Worm (Caenorhabditis elegans) whole organism, early embryonic: ENCODE data around the gene F55C12.4.

Source experiments
- aly-1 ChIP-seq: sonication (generic microtip); optimal IDR thresholded peaks from 2 replicates; lab custom pipeline; 2016; ENCODE audit warnings: missing genetic modification characterization, missing compliant biosample characterization
- ama-1 ChIP-seq: fragments of 150-350 bp; optimal IDR thresholded peaks from 2 replicates; lab custom pipeline; 2014
- flt-1 ChIP-seq: fragments of 200-800 bp; sonication (Bioruptor generic); IDR thresholded peaks from 2 replicates; pipeline ENCODE4 v1.3.6; 2022; ENCODE audit warnings: missing genetic modification characterization, missing compliant biosample characterization
- hmbx-1 ChIP-seq: sonication (generic microtip); optimal IDR thresholded peaks from 2 replicates; lab custom pipeline; 2016; ENCODE audit warnings: mild to moderate bottlenecking, missing genetic modification characterization, missing compliant biosample characterization
- hmg-4 ChIP-seq: fragments of 200-800 bp; sonication (Bioruptor generic); optimal IDR thresholded peaks from 2 replicates; lab custom pipeline; 2018; ENCODE audit warnings: mild to moderate bottlenecking, missing genetic modification characterization, missing compliant biosample characterization
- hnd-1 ChIP-seq: sonication (generic microtip); optimal IDR thresholded peaks from 2 replicates; lab custom pipeline; 2016; ENCODE audit warnings: missing genetic modification characterization, missing compliant biosample characterization

DNA sequence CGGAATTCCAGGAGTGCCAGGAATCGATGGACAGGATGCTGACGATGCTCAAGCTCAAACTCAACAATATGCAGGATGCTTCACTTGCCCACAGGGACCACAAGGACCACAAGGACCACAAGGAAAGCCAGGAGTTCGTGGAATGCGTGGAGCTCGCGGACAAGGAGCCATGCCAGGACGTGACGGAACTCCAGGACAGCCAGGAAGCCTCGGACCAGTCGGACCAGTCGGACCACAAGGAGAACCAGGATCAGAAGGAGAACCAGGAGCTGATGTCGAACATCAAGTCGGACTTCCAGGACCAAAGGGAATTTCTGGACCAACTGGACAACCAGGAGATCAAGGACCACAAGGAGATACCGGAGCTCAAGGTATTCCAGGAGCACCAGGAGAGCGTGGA, 26.8 kb downstream of the F55C12.4 start:
- TF ChIP-seq hmbx-1 (no peak), aly-1 (tag; lab: Kevin White, UChicago) (no peak), ama-1 (lab: Kevin White, UChicago) (no peak), hmg-4 (no peak), flt-1 (GFP tag; lab: Robert Waterston, UW) (no peak), hnd-1 (no peak)
